Worm (Caenorhabditis elegans) whole organism, L1 larva: ENCODE data around the gene srh-213.
A peak's percentile ranks its signal among the peaks of the same experiment; 100 is the strongest.

Source experiments
- blmp-1 ChIP-seq: fragments of 150-350 bp; optimal IDR thresholded peaks from 2 replicates; lab custom pipeline; 2014; ENCODE audit warnings: missing biosample characterization, missing genetic modification characterization
- ceh-63 ChIP-seq: fragments of 200-800 bp; sonication (Bioruptor generic); optimal IDR thresholded peaks from 2 replicates; lab custom pipeline; 2018; ENCODE audit warnings: mild to moderate bottlenecking, missing genetic modification characterization, missing compliant biosample characterization
- ceh-90 ChIP-seq: sonication (generic microtip); optimal IDR thresholded peaks from 2 replicates; lab custom pipeline; 2016; ENCODE audit warnings: missing genetic modification characterization, missing compliant biosample characterization
- dpl-1 ChIP-seq, 3 experiments: fragments of 150-350 bp in 2 of 3; sonication (generic microtip) in 1 of 3; optimal IDR thresholded peaks; 2 replicates each; lab custom pipeline; 2014 to 2017; ENCODE audit warnings: missing biosample characterization in 3 of 3, missing genetic modification characterization in 3 of 3, missing genetic modification reagents in 3 of 3
- dsc-1 ChIP-seq: sonication (generic microtip); optimal IDR thresholded peaks from 2 replicates; lab custom pipeline; 2016; ENCODE audit warnings: mild to moderate bottlenecking, missing genetic modification characterization, missing compliant biosample characterization
- efl-1 ChIP-seq, 4 experiments: fragments of 150-350 bp; optimal IDR thresholded peaks in 3 of 4; peaks in 1 of 4; 1 replicate in 1 of 4; 2 replicates in 3 of 4; lab custom pipeline; 2014; ENCODE audit warnings: missing biosample characterization in 2 of 4, missing genetic modification characterization in 2 of 4, missing genetic modification reagents in 2 of 4
- efl-3 ChIP-seq: fragments of 200-800 bp; sonication (Bioruptor generic); optimal IDR thresholded peaks from 2 replicates; lab custom pipeline; 2018; ENCODE audit warnings: mild to moderate bottlenecking, missing genetic modification characterization, missing compliant biosample characterization
- elt-2 ChIP-seq: sonication (generic microtip); optimal IDR thresholded peaks from 2 replicates; lab custom pipeline; 2016; ENCODE audit warnings: missing genetic modification characterization, mild to moderate bottlenecking, inconsistent platforms, missing compliant biosample characterization, missing genetic modification reagents
- ets-5 ChIP-seq: fragments of 200-800 bp; sonication (Bioruptor generic); IDR thresholded peaks from 2 replicates; pipeline ENCODE4 v1.3.6; 2022; ENCODE audit warnings: missing genetic modification characterization, missing compliant biosample characterization
- fkh-8 ChIP-seq: sonication (generic microtip); optimal IDR thresholded peaks from 2 replicates; lab custom pipeline; 2016; ENCODE audit warnings: mild to moderate bottlenecking, missing genetic modification characterization, missing compliant biosample characterization
- fos-1 ChIP-seq: fragments of 150-350 bp; optimal IDR thresholded peaks from 2 replicates; lab custom pipeline; 2014; ENCODE audit warnings: missing biosample characterization, missing genetic modification characterization
- grh-1 ChIP-seq: fragments of 200-800 bp; sonication (Bioruptor generic); IDR thresholded peaks from 2 replicates; pipeline ENCODE4 v1.3.6; 2022; ENCODE audit warnings: missing genetic modification reagents, missing genetic modification characterization, missing compliant biosample characterization
- hpl-2 ChIP-seq: fragments of 150-350 bp; optimal IDR thresholded peaks from 2 replicates; lab custom pipeline; 2014; ENCODE audit warnings: missing biosample characterization, missing genetic modification reagents, missing genetic modification characterization
- lin-35 ChIP-seq, 2 experiments: fragments of 150-350 bp; optimal IDR thresholded peaks; 2 replicates each; lab custom pipeline; 2014; ENCODE audit warnings: missing biosample characterization in 2 of 2, missing genetic modification characterization in 2 of 2, missing genetic modification reagents in 2 of 2
- mab-9 ChIP-seq: fragments of 200-800 bp; sonication (Bioruptor generic); IDR thresholded peaks from 2 replicates; pipeline ENCODE4 v1.3.6; 2022; ENCODE audit warnings: missing genetic modification reagents, missing genetic modification characterization, missing compliant biosample characterization
- mdl-1 ChIP-seq, 2 experiments: fragments of 150-350 bp; optimal IDR thresholded peaks; 2 replicates each; lab custom pipeline; 2014 to 2017; ENCODE audit warnings: missing biosample characterization in 2 of 2, missing genetic modification characterization in 2 of 2, inconsistent platforms in 1 of 2
- mep-1 ChIP-seq: fragments of 150-350 bp; optimal IDR thresholded peaks from 2 replicates; lab custom pipeline; 2014; ENCODE audit warnings: missing biosample characterization, missing genetic modification characterization
- nhr-20 ChIP-seq: sonication (generic microtip); optimal IDR thresholded peaks from 2 replicates; lab custom pipeline; 2016; ENCODE audit warnings: mild to moderate bottlenecking, missing genetic modification characterization, missing compliant biosample characterization
- nhr-237 ChIP-seq: fragments of 150-350 bp; optimal IDR thresholded peaks from 2 replicates; lab custom pipeline; 2014; ENCODE audit warnings: missing biosample characterization, missing genetic modification characterization
- nhr-71 ChIP-seq: sonication (generic microtip); optimal IDR thresholded peaks from 2 replicates; lab custom pipeline; 2016; ENCODE audit warnings: mild to moderate bottlenecking, missing genetic modification characterization, moderate library complexity, missing compliant biosample characterization
- nhr-77 ChIP-seq: fragments of 150-350 bp; optimal IDR thresholded peaks from 2 replicates; lab custom pipeline; 2014; ENCODE audit warnings: missing biosample characterization, missing genetic modification characterization
- nhr-84 ChIP-seq: sonication (generic microtip); optimal IDR thresholded peaks from 2 replicates; lab custom pipeline; 2017; ENCODE audit warnings: missing biosample characterization, missing genetic modification characterization
- nhr-90 ChIP-seq: sonication (generic microtip); optimal IDR thresholded peaks from 2 replicates; lab custom pipeline; 2016; ENCODE audit warnings: mild to moderate bottlenecking, missing genetic modification characterization, missing compliant biosample characterization; ENCODE audit not compliant: poor library complexity
- pax-3 ChIP-seq: fragments of 200-800 bp; sonication (Bioruptor generic); optimal IDR thresholded peaks from 2 replicates; lab custom pipeline; 2018; ENCODE audit warnings: mild to moderate bottlenecking, missing genetic modification characterization, moderate library complexity, missing compliant biosample characterization
- sox-4 ChIP-seq: sonication (generic microtip); optimal IDR thresholded peaks from 2 replicates; lab custom pipeline; 2016; ENCODE audit warnings: missing genetic modification characterization, missing compliant biosample characterization
- sptf-1 ChIP-seq: fragments of 150-350 bp; optimal IDR thresholded peaks from 2 replicates; lab custom pipeline; 2014; ENCODE audit warnings: missing biosample characterization, missing genetic modification characterization
- unc-130 ChIP-seq: fragments of 150-350 bp; optimal IDR thresholded peaks from 2 replicates; lab custom pipeline; 2017; ENCODE audit warnings: missing biosample characterization, missing genetic modification characterization, inconsistent platforms
- unc-30 ChIP-seq: sonication (generic microtip); optimal IDR thresholded peaks from 2 replicates; lab custom pipeline; 2017; ENCODE audit warnings: missing biosample characterization, missing genetic modification characterization
- unc-62 ChIP-seq: fragments of 150-350 bp; optimal IDR thresholded peaks from 2 replicates; lab custom pipeline; 2014; ENCODE audit warnings: missing biosample characterization, missing genetic modification reagents, missing genetic modification characterization
- unc-98 ChIP-seq: fragments of 200-800 bp; sonication (Bioruptor generic); IDR thresholded peaks from 2 replicates; pipeline ENCODE4 v1.3.6; 2022; ENCODE audit warnings: missing genetic modification characterization, missing compliant biosample characterization
- zag-1 ChIP-seq: fragments of 150-350 bp; optimal IDR thresholded peaks from 2 replicates; lab custom pipeline; 2014; ENCODE audit warnings: missing biosample characterization, missing genetic modification characterization
- zip-4 ChIP-seq: fragments of 200-800 bp; sonication (Bioruptor generic); optimal IDR thresholded peaks from 2 replicates; lab custom pipeline; 2018; ENCODE audit warnings: mild to moderate bottlenecking, missing genetic modification characterization, moderate library complexity, missing compliant biosample characterization

Gene srh-213

DNA sequence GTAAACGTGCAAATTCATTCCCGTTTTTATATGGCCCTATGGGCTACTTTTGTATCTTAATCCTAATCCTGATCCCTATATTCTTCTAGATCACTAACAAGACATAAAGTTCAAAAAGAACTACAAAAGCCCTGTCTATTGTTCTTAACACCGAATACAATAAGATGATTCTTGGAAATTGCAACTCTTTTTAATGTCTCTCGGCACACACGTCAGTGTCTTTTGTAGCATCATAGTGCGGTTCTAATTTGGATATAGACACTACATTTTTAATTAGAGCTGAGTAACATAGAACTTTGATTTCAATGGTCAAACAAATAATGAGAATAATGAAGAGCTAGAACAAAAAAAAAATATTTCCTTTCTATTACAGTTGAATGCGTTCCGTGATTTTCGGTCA is 45.0 kb upstream of the srh-213 start:
- peak; percentile 37 for TF ChIP-seq sox-4 (tag; lab: Kevin White, UChicago)
- no peak for TF ChIP-seq grh-1 (GFP tag; lab: Robert Waterston, UW)
- TF ChIP-seq unc-30: no peak
- TF ChIP-seq fkh-8 (tag; lab: Kevin White, UChicago): peak; percentile 55
- TF ChIP-seq nhr-90 (tag; lab: Kevin White, UChicago): no peak
- TF ChIP-seq nhr-71: peak; percentile 1
- TF ChIP-seq dsc-1 (tag; lab: Kevin White, UChicago): peak; percentile 91
- peak; percentile 44 for TF ChIP-seq pax-3 (tag; lab: Kevin White, UChicago)

DNA sequence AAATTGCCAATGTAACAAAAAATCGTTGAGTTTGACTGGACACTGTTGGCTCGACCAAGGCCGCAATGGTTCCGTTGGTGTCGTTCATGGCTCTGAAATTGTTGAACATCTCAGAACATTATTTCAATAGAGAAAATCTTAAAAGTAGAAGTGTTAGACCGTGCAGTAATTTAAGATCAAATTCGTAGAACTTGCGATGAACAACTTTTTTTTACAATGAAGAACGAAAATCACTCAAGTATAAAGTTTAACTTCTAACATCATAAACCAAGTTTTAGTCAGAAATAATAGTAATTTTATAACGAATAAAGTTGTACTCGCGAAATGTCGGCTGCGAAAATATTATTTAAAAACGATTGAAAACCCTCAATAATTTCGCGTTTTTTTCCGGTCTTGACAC is 42.2 kb upstream of the srh-213 start, which contains the start of gene srx-41:
Gene srx-41, minus strand, starts transcription at position 101 of the 400 bp plus-strand sequence.
- TF ChIP-seq ceh-63 (GFP tag; lab: Kevin White, UChicago): no peak
- TF ChIP-seq mab-9: no peak
- TF ChIP-seq nhr-77 (tag; lab: Kevin White, UChicago): no peak
- TF ChIP-seq zip-4 (GFP tag; lab: Kevin White, UChicago): no peak
- TF ChIP-seq mep-1 (tag; lab: Kevin White, UChicago): no peak
- no peak for TF ChIP-seq unc-62 (GFP tag; lab: Kevin White, UChicago)
- no peak for TF ChIP-seq unc-98 (GFP tag; lab: Robert Waterston, UW)
- TF ChIP-seq fkh-8 (tag; lab: Kevin White, UChicago): no peak
- TF ChIP-seq nhr-237: no peak
- no peak for TF ChIP-seq unc-130 (tag; lab: Kevin White, UChicago)
- no peak for TF ChIP-seq hpl-2 (GFP tag; lab: Kevin White, UChicago)
- no peak for TF ChIP-seq zag-1
- no peak for TF ChIP-seq blmp-1
- no peak for TF ChIP-seq dpl-1 (GFP tag; optimal IDR thresholded peaks at IDR 0.05; lab: Kevin White, UChicago)
- TF ChIP-seq ets-5: no peak
- no peak for TF ChIP-seq sptf-1 (tag; lab: Kevin White, UChicago)

DNA sequence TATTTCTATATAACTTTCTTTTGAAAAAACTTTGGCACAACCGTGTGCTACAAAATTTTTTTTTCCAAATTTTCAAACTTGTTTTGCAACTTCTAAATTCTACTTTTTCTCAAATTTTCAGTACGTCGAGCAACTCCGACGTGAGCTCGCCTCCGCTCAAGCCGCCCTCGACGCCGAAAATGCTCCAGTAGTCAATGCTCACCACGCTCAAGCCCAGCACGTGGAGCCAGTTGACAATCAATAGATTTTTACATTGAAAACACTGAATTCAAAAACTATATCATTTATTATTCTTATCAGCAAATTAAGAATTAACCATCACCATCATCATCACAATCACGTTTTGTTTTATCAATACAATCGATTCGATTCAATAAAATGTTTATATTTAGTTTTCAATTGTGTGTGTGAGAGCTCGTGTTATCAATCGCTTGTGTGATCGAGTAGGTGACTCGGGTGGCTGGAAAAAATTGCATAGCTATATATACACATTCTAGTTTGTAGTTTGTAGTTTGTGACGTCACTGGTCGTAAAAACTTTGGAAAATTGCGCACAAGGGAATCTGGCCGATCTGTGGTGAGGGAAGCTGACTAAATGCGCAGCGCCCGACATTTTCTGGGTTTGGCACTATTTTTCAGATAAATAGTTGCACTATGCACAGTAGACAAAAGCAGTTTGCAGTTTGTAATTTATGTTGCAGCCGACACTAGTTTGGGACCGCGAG is 39.6 kb upstream of the srh-213 start:
- no peak for TF ChIP-seq zag-1
- TF ChIP-seq lin-35 (GFP tag; optimal IDR thresholded peaks at IDR 0.05; lab: Kevin White, UChicago): peak in 1 of 2 experiments; percentile 53
- no peak for TF ChIP-seq efl-1 (optimal IDR thresholded peaks at IDR 0.05; lab: Kevin White, UChicago)
- TF ChIP-seq efl-1 (GFP tag; optimal IDR thresholded peaks at IDR 0.05 in 1 of 2; lab: Kevin White, UChicago): peak in 1 of 2 experiments; percentile 93
- TF ChIP-seq nhr-90 (tag; lab: Kevin White, UChicago): peak; percentile 15
- peak; percentile 92 for TF ChIP-seq elt-2 (tag; lab: Kevin White, UChicago)
- peak in 1 of 2 experiments; percentile 13 for TF ChIP-seq mdl-1 (tag; optimal IDR thresholded peaks at IDR 0.05; lab: Kevin White, UChicago)
- TF ChIP-seq nhr-71: peak; percentile 54
- TF ChIP-seq mab-9: no peak
- peak; percentile 33 for TF ChIP-seq nhr-20

DNA sequence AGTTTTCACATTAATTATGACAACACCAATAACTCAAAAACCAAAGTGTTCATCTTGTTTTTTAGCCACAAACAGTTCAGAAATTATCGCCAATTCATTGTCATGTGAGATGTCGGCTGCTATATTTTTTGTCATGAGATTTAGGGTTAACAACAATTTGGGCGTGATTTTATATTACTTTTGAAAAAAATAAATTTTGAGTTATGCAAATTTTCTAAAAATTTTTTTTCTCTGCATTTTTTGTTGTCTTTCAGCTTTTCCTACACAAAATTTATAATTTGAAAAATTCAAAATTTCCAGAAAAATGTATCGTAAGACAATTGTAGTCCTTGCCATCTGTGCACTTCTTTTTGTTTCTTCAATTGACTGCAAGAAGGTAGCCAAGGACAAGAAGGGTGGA is 38.2 kb upstream of the srh-213 start, which contains the start of gene F59B1.2:
Gene F59B1.2, plus strand, starts transcription at position 301 of the 400 bp plus-strand sequence.
- TF ChIP-seq mab-9 (no peak), zag-1 (no peak), blmp-1 (no peak)

DNA sequence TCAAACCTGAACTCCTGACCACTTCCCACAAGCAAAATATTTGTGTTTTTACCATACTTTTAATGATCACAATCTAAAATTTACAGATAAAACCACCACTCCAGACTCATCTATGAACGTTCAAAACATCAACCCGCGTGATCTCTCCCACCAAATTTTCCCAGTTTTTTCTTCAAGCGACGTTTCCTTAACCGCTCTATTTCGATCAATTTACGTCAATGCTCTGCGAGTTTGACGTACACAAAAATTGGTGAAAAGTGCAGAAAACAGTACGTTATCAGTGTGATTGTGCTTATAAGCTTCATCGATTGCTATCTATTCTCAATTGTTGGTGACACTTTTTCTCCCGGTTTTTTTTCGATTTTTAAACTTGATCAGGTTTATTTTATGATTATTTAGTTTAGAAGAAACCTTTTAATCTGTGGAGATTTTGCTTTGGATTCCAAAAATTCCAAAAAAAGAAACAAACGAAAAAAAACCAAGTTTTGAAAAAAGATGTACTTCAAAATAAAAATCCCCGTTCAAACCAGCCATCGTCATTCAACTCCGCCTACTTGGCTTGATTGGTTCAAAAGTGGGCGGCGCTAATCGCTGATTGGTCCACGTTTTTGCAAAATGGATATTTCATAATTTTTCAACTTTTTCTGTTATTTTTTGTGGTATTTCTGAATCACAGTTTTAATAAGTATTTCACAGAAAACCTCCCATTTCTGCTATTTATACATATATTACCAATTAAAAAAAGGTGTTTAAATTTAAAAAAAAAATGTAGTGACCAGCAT is 37.6 kb upstream of the srh-213 start:
- no peak for TF ChIP-seq ceh-90 (tag; lab: Kevin White, UChicago)
- no peak for TF ChIP-seq efl-3
- TF ChIP-seq fos-1 (tag; lab: Kevin White, UChicago): no peak
- peak; percentile 84 for TF ChIP-seq elt-2 (tag; lab: Kevin White, UChicago)
- TF ChIP-seq nhr-71: peak; percentile 30
- peak; percentile 37 for TF ChIP-seq nhr-90 (tag; lab: Kevin White, UChicago)
- TF ChIP-seq nhr-84 (tag; lab: Kevin White, UChicago): no peak
- peak in 1 of 2 experiments; percentile 40 for TF ChIP-seq lin-35 (GFP tag; optimal IDR thresholded peaks at IDR 0.05; lab: Kevin White, UChicago)
- peak in 1 of 2 experiments; percentile 13 for TF ChIP-seq mdl-1 (tag; optimal IDR thresholded peaks at IDR 0.05; lab: Kevin White, UChicago)
- TF ChIP-seq unc-62 (GFP tag; lab: Kevin White, UChicago): no peak
